Worm (Caenorhabditis elegans) whole organism, L4 larva: ENCODE data around the gene asp-1.

Experiments used
- F10B5.3 ChIP-seq: sonication (generic microtip); optimal IDR thresholded peaks from 2 replicates; lab custom pipeline; 2016; ENCODE audit warnings: mild to moderate bottlenecking, missing genetic modification characterization, missing compliant biosample characterization
- F26F4.8 ChIP-seq: fragments of 200-800 bp; sonication (Bioruptor generic); conservative IDR thresholded peaks from 2 replicates; pipeline ENCODE4 v1.3.6; 2022; ENCODE audit warnings: missing genetic modification characterization, missing compliant biosample characterization
- T20F7.1 ChIP-seq: fragments of 200-800 bp; sonication (Bioruptor generic); optimal IDR thresholded peaks from 2 replicates; lab custom pipeline; 2018; ENCODE audit warnings: mild to moderate bottlenecking, missing genetic modification characterization, missing compliant biosample characterization
- Y105C5A.15 ChIP-seq: fragments of 200-800 bp; sonication (Bioruptor generic); IDR thresholded peaks from 2 replicates; pipeline ENCODE4 v1.3.6; 2022; ENCODE audit warnings: missing genetic modification characterization, missing compliant biosample characterization
- Y75B8A.6 ChIP-seq: fragments of 200-800 bp; sonication (Bioruptor generic); IDR thresholded peaks from 2 replicates; pipeline ENCODE4 v1.3.6; 2022; ENCODE audit warnings: missing genetic modification reagents, missing genetic modification characterization, missing compliant biosample characterization
- ama-1 ChIP-seq: fragments of 150-350 bp; optimal IDR thresholded peaks from 2 replicates; lab custom pipeline; 2014; ENCODE audit warnings: inconsistent platforms, mixed read lengths
- arid-1 ChIP-seq: fragments of 200-800 bp; sonication (Bioruptor generic); conservative IDR thresholded peaks from 2 replicates; pipeline ENCODE4 v1.3.6; 2022; ENCODE audit warnings: missing genetic modification reagents, missing genetic modification characterization, missing compliant biosample characterization
- ceh-28 ChIP-seq: fragments of 150-350 bp; optimal IDR thresholded peaks from 2 replicates; lab custom pipeline; 2014; ENCODE audit warnings: missing biosample characterization, missing genetic modification reagents, missing genetic modification characterization
- cey-2 ChIP-seq: sonication (generic microtip); optimal IDR thresholded peaks from 3 replicates; lab custom pipeline; 2017; ENCODE audit warnings: missing genetic modification characterization, mild to moderate bottlenecking, missing compliant biosample characterization, antibody characterized with exemption, borderline replicate concordance; ENCODE audit not compliant: insufficient read depth
- ctbp-1 ChIP-seq: fragments of 200-800 bp; sonication (Bioruptor generic); IDR thresholded peaks from 2 replicates; pipeline ENCODE4 v1.3.6; 2022; ENCODE audit warnings: missing genetic modification reagents, missing genetic modification characterization, missing compliant biosample characterization
- daf-12 ChIP-seq: fragments of 150-350 bp; optimal IDR thresholded peaks from 2 replicates; lab custom pipeline; 2014; ENCODE audit warnings: missing biosample characterization, missing genetic modification reagents, missing genetic modification characterization
- daf-16 ChIP-seq, 3 experiments: sonication (generic microtip); optimal IDR thresholded peaks; 2 replicates each; lab custom pipeline; 2016 to 2017; ENCODE audit warnings: missing genetic modification characterization in 3 of 3, missing genetic modification reagents in 3 of 3, mild to moderate bottlenecking in 2 of 3, missing compliant biosample characterization in 2 of 3, missing biosample characterization in 1 of 3, moderate library complexity in 1 of 3
- dmd-6 ChIP-seq: fragments of 200-800 bp; sonication (Bioruptor generic); IDR thresholded peaks from 2 replicates; pipeline ENCODE4 v1.3.6; 2022; ENCODE audit warnings: missing genetic modification reagents, missing genetic modification characterization, missing compliant biosample characterization
- dmd-8 ChIP-seq: fragments of 200-800 bp; sonication (Bioruptor generic); IDR thresholded peaks from 2 replicates; pipeline ENCODE4 v1.3.6; 2022; ENCODE audit warnings: missing genetic modification characterization, missing compliant biosample characterization
- dpl-1 ChIP-seq: fragments of 150-350 bp; optimal IDR thresholded peaks from 2 replicates; lab custom pipeline; 2014; ENCODE audit warnings: missing biosample characterization, missing genetic modification reagents, missing genetic modification characterization
- dve-1 ChIP-seq: sonication (generic microtip); optimal IDR thresholded peaks from 2 replicates; lab custom pipeline; 2017; ENCODE audit warnings: antibody characterized with exemption, mild to moderate bottlenecking, missing genetic modification characterization, missing compliant biosample characterization; ENCODE audit not compliant: insufficient read depth
- egl-27 ChIP-seq: sonication (generic microtip); optimal IDR thresholded peaks from 3 replicates; lab custom pipeline; 2017; ENCODE audit warnings: missing biosample characterization, missing genetic modification reagents, missing genetic modification characterization
- fos-1 ChIP-seq: fragments of 150-350 bp; optimal IDR thresholded peaks from 2 replicates; lab custom pipeline; 2014; ENCODE audit warnings: missing biosample characterization, missing genetic modification characterization
- hlh-11 ChIP-seq: fragments of 200-800 bp; sonication (Bioruptor generic); optimal IDR thresholded peaks from 2 replicates; lab custom pipeline; 2018; ENCODE audit warnings: mild to moderate bottlenecking, missing genetic modification characterization, missing compliant biosample characterization
- hlh-30 ChIP-seq: sonication (generic microtip); optimal IDR thresholded peaks from 2 replicates; lab custom pipeline; 2017; ENCODE audit warnings: antibody characterized with exemption, mild to moderate bottlenecking, missing genetic modification characterization, missing compliant biosample characterization; ENCODE audit not compliant: insufficient read depth
- hmg-1.1 ChIP-seq: fragments of 200-800 bp; sonication (Bioruptor generic); IDR thresholded peaks from 2 replicates; pipeline ENCODE4 v1.3.6; 2022; ENCODE audit warnings: missing genetic modification reagents, missing genetic modification characterization, missing compliant biosample characterization
- jun-1 ChIP-seq: fragments of 150-350 bp; optimal IDR thresholded peaks from 2 replicates; lab custom pipeline; 2014; ENCODE audit warnings: missing biosample characterization, missing genetic modification reagents, missing genetic modification characterization
- lin-1 ChIP-seq: fragments of 200-800 bp; sonication (Bioruptor generic); IDR thresholded peaks from 2 replicates; pipeline ENCODE4 v1.3.6; 2022; ENCODE audit warnings: missing genetic modification reagents, missing genetic modification characterization, missing compliant biosample characterization
- lir-3 ChIP-seq: sonication (generic microtip); optimal IDR thresholded peaks from 2 replicates; lab custom pipeline; 2016; ENCODE audit warnings: mild to moderate bottlenecking, missing genetic modification characterization, missing compliant biosample characterization
- nhr-10 ChIP-seq: fragments of 150-350 bp; optimal IDR thresholded peaks from 2 replicates; lab custom pipeline; 2014; ENCODE audit warnings: missing biosample characterization, missing genetic modification characterization
- nhr-11 ChIP-seq: fragments of 150-350 bp; optimal IDR thresholded peaks from 2 replicates; lab custom pipeline; 2014; ENCODE audit warnings: missing biosample characterization, missing genetic modification characterization
- nhr-28 ChIP-seq: fragments of 150-350 bp; optimal IDR thresholded peaks from 2 replicates; lab custom pipeline; 2014; ENCODE audit warnings: missing biosample characterization, missing genetic modification characterization
- nhr-42 ChIP-seq: fragments of 200-800 bp; sonication (Bioruptor generic); IDR thresholded peaks from 2 replicates; pipeline ENCODE4 v1.3.6; 2022; ENCODE audit warnings: missing genetic modification characterization, missing compliant biosample characterization
- nhr-6 ChIP-seq: fragments of 150-350 bp; optimal IDR thresholded peaks from 2 replicates; lab custom pipeline; 2014; ENCODE audit warnings: missing biosample characterization, missing genetic modification characterization
- pha-4 ChIP-seq, 2 experiments: fragments of 150-350 bp in 1 of 2; fragments of 200-800 bp in 1 of 2; sonication (Bioruptor generic) in 1 of 2; IDR thresholded peaks in 1 of 2; optimal IDR thresholded peaks in 1 of 2; 2 replicates each; pipeline versions ENCODE4 v1.3.6 to Lab custom; 2014 to 2022; ENCODE audit warnings: missing genetic modification characterization in 2 of 2, missing genetic modification reagents in 2 of 2, missing biosample characterization in 1 of 2, missing compliant biosample characterization in 1 of 2
- pqm-1 ChIP-seq: sonication (generic microtip); optimal IDR thresholded peaks from 2 replicates; lab custom pipeline; 2017; ENCODE audit warnings: missing biosample characterization, missing genetic modification characterization
- set-16 ChIP-seq: fragments of 200-800 bp; sonication (Bioruptor generic); IDR thresholded peaks from 2 replicates; pipeline ENCODE4 v1.3.6; 2022; ENCODE audit warnings: missing genetic modification reagents, missing genetic modification characterization, missing compliant biosample characterization
- snpc-4 ChIP-seq: fragments of 150-350 bp; optimal IDR thresholded peaks from 2 replicates; lab custom pipeline; 2014; ENCODE audit warnings: missing biosample characterization, missing genetic modification characterization
- unc-39 ChIP-seq: sonication (generic microtip); optimal IDR thresholded peaks from 2 replicates; lab custom pipeline; 2017; ENCODE audit warnings: missing biosample characterization, missing genetic modification characterization
- unc-62 ChIP-seq, 3 experiments: fragments of 150-350 bp in 1 of 3; sonication (generic microtip); optimal IDR thresholded peaks in 2 of 3; peaks in 1 of 3; 1 replicate in 1 of 3; 2 replicates in 2 of 3; lab custom pipeline; 2014 to 2017; ENCODE audit warnings: missing biosample characterization in 3 of 3, missing genetic modification characterization in 3 of 3, missing genetic modification reagents in 3 of 3, missing genotype in 1 of 3
- ztf-11 ChIP-seq: fragments of 150-350 bp; optimal IDR thresholded peaks from 2 replicates; lab custom pipeline; 2014; ENCODE audit warnings: missing biosample characterization, missing genetic modification characterization

asp-1 gene

ce11 chrV:19087426-19087825 lies 36.9 kb upstream of the asp-1 start, which contains the start of gene nhr-145:
nhr-145 (plus strand) TSS chrV:19087723.
- no peak for TF ChIP-seq dpl-1
- TF ChIP-seq unc-39 (tag; lab: Kevin White, UChicago) = no peak
- no peak for TF ChIP-seq ctbp-1 (GFP tag; lab: Robert Waterston, UW)
- no peak for TF ChIP-seq F26F4.8 (GFP tag; lab: Robert Waterston, UW)
- no peak for TF ChIP-seq jun-1 (tag; lab: Kevin White, UChicago)
- TF ChIP-seq pqm-1 (tag; lab: Kevin White, UChicago) = no peak
- no peak for TF ChIP-seq ztf-11 (tag; lab: Kevin White, UChicago)
- no peak for TF ChIP-seq daf-12
- no peak for TF ChIP-seq arid-1
- TF ChIP-seq fos-1 (tag; lab: Kevin White, UChicago) = no peak
- TF ChIP-seq lir-3 = no peak
- TF ChIP-seq pha-4 (GFP tag; IDR thresholded peaks at IDR 0.05; lab: Robert Waterston, UW) = no peak
- TF ChIP-seq pha-4 (tag; optimal IDR thresholded peaks at IDR 0.05; lab: Kevin White, UChicago) = no peak
- TF ChIP-seq egl-27 (tag; lab: Kevin White, UChicago) = no peak
- no peak for TF ChIP-seq cey-2 (tag; lab: Kevin White, UChicago)

- TF ChIP-seq lin-1 (GFP tag; lab: Robert Waterston, UW) = no peak
- TF ChIP-seq Y75B8A.6 = no peak
- TF ChIP-seq daf-16 (GFP tag; optimal IDR thresholded peaks at IDR 0.05; lab: Kevin White, UChicago) = no peak
- no peak for TF ChIP-seq daf-16 (tag; optimal IDR thresholded peaks at IDR 0.05; lab: Kevin White, UChicago)
- peak; percentile 77 for TF ChIP-seq dmd-6
- TF ChIP-seq dve-1 = no peak
- TF ChIP-seq nhr-42 = no peak
- no peak for TF ChIP-seq ama-1
- TF ChIP-seq hlh-11 (tag; lab: Kevin White, UChicago) = peak; percentile 20
- TF ChIP-seq nhr-10 (tag; lab: Kevin White, UChicago) = no peak
- no peak for TF ChIP-seq nhr-11
- TF ChIP-seq set-16 (GFP tag; lab: Robert Waterston, UW) = no peak
- no peak for TF ChIP-seq Y105C5A.15
- peak; percentile 73 for TF ChIP-seq nhr-28
- TF ChIP-seq pqm-1 (tag; lab: Kevin White, UChicago) = peak; percentile 5
- TF ChIP-seq hlh-30 (tag; lab: Kevin White, UChicago) = peak; percentile 35
- TF ChIP-seq snpc-4 (tag; lab: Kevin White, UChicago) = no peak
- TF ChIP-seq T20F7.1 (GFP tag; lab: Kevin White, UChicago) = peak; percentile 34
These were observed 33.2 kb upstream of the asp-1 start for ce11 chrV:19083789-19084188.

ce11 chrV:19082541-19082940 lies 32.0 kb upstream of the asp-1 start, which contains the start of gene nhr-95:
nhr-95 (minus strand) TSS chrV:19082641.
- TF ChIP-seq lin-1 (GFP tag; lab: Robert Waterston, UW) = no peak
- TF ChIP-seq set-16 (GFP tag; lab: Robert Waterston, UW) = 0 out of 2 replicates have a peak, but pooled peaks have one; percentile 6
- no peak for TF ChIP-seq dmd-8 (GFP tag; lab: Robert Waterston, UW)
- no peak for TF ChIP-seq pqm-1 (tag; lab: Kevin White, UChicago)
- 0 out of 2 replicates have a peak, but pooled peaks have one; percentile 27 for TF ChIP-seq hmg-1.1 (GFP tag; lab: Robert Waterston, UW)
- TF ChIP-seq hlh-30 (tag; lab: Kevin White, UChicago) = peak; percentile 10
- peak; percentile 6 for TF ChIP-seq hlh-11 (tag; lab: Kevin White, UChicago)
- TF ChIP-seq unc-62 (GFP tag; optimal IDR thresholded peaks at IDR 0.05 in 1 of 2; lab: Kevin White, UChicago) = peak in 1 of 2 experiments; percentile 22
- TF ChIP-seq unc-62 (tag; optimal IDR thresholded peaks at IDR 0.05; lab: Kevin White, UChicago) = no peak

- TF ChIP-seq ceh-28 (tag; lab: Kevin White, UChicago) (peak; percentile 68), F10B5.3 (tag; lab: Kevin White, UChicago) (no peak), nhr-6 (tag; lab: Kevin White, UChicago) (no peak)
- TF ChIP-seq, all 104 proteins: peak for 1
These were observed 26.3 kb upstream of the asp-1 start for ce11 chrV:19076835-19077234.
